Fruit fly (Drosophila melanogaster) whole organism, prepupa: Measurements from ENCODE around the gene RhoGEF4.

Source experiments
- CG10631 ChIP-seq: fragments of 200-800 bp; sonication (Bioruptor generic); optimal IDR thresholded peaks from 2 replicates; lab custom pipeline; 2016; ENCODE audit warnings: missing biosample characterization, missing genetic modification characterization
- achi ChIP-seq: fragments of 200-800 bp; sonication (Bioruptor generic); optimal IDR thresholded peaks from 3 replicates; lab custom pipeline; 2016; ENCODE audit warnings: missing biosample characterization, missing genetic modification characterization

DNA sequence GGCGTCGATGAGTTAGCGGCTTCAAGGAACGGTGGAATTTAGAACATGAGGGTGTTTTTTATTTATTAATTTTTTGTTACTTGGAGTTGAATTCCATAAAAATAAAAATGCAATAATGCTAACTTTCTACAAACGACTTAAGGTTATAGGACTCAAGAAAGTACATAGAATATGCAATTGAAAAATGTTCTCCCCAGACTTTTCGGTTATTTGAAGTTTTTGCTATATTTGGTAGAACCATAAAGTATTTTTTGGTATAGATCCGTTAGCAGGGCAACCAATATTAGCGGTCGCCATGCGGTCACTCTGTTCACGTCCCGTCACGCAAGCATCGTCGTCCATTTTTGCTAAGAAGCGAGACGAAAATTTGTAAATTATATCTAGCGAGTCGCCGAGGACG is 46.3 kb upstream of the RhoGEF4 start, which contains the start of gene akirin:
- TF ChIP-seq CG10631 (GFP tag; lab: Kevin White, UChicago) (no peak), achi (no peak)
